Worm (Caenorhabditis elegans): ENCODE measurements around the gene K10B4.1.

- no peak for TF ChIP-seq him-1 (tag; optimal IDR thresholded peaks at IDR 0.05)
- no peak for TF ChIP-seq W03F9.2 (tag; optimal IDR thresholded peaks at IDR 0.05)
- TF ChIP-seq dao-5 (tag; optimal IDR thresholded peaks at IDR 0.05), result no peak
Observed at ce11 chrII:95177-95576, 40.1 kb upstream of the K10B4.1 start, which contains the start of gene C50D2.7.

Measured in whole organism, L4/young adult.